Fruit fly (Drosophila melanogaster) whole organism, embryonic: ENCODE data around the gene Tep4.
A peak's percentile ranks its signal among the peaks of the same experiment; 100 is the strongest.

Source experiments
- Awh ChIP-seq: fragments of 200-800 bp; sonication (Bioruptor generic); IDR thresholded peaks from 2 replicates; pipeline ENCODE4, ENCODE4 v1.3.6; 2022; ENCODE audit warnings: missing biosample characterization, missing genetic modification characterization
- B-H2 ChIP-seq: fragments of 200-800 bp; sonication (Bioruptor generic); optimal IDR thresholded peaks from 2 replicates; lab custom pipeline; 2018; ENCODE audit warnings: missing biosample characterization, mild to moderate bottlenecking, missing genetic modification characterization
- CG12942 ChIP-seq: fragments of 200-800 bp; sonication (Bioruptor generic); optimal IDR thresholded peaks from 3 replicates; lab custom pipeline; 2016; ENCODE audit warnings: missing biosample characterization, missing genetic modification characterization
- CG14014 ChIP-seq: fragments of 200-800 bp; sonication (Bioruptor generic); IDR thresholded peaks from 2 replicates; pipeline ENCODE4 v1.3.6; 2022; ENCODE audit warnings: missing biosample characterization, missing genetic modification characterization
- CG15479 ChIP-seq: fragments of 200-800 bp; sonication (Bioruptor generic); optimal IDR thresholded peaks from 3 replicates; lab custom pipeline; 2019; ENCODE audit warnings: missing biosample characterization, mild to moderate bottlenecking, missing genetic modification characterization, moderate library complexity
- CG17912 ChIP-seq: fragments of 200-800 bp; sonication (Bioruptor generic); optimal IDR thresholded peaks from 2 replicates; lab custom pipeline; 2018; ENCODE audit warnings: missing biosample characterization, mild to moderate bottlenecking, missing genetic modification characterization
- CG18619 ChIP-seq: fragments of 200-800 bp; sonication (Bioruptor generic); optimal IDR thresholded peaks from 3 replicates; lab custom pipeline; 2017; ENCODE audit warnings: missing biosample characterization, mild to moderate bottlenecking, missing genetic modification characterization
- CG2678 ChIP-seq: fragments of 200-800 bp; sonication (Bioruptor generic); optimal IDR thresholded peaks from 3 replicates; lab custom pipeline; 2019; ENCODE audit warnings: missing biosample characterization, mild to moderate bottlenecking, missing genetic modification characterization, moderate library complexity
- CG30020 ChIP-seq: fragments of 200-800 bp; optimal IDR thresholded peaks from 2 replicates; lab custom pipeline; 2019; ENCODE audit warnings: missing biosample characterization, mild to moderate bottlenecking, missing genetic modification characterization, moderate library complexity
- CG32767 ChIP-seq: fragments of 200-800 bp; sonication (Bioruptor generic); IDR thresholded peaks from 2 replicates; pipeline ENCODE4 v1.3.6; 2022; ENCODE audit warnings: missing biosample characterization, missing genetic modification characterization
- CG3838 ChIP-seq: fragments of 200-800 bp; sonication (Bioruptor generic); optimal IDR thresholded peaks from 3 replicates; lab custom pipeline; 2016; ENCODE audit warnings: missing biosample characterization, missing genetic modification characterization
- CG42726 ChIP-seq: fragments of 200-800 bp; sonication (Bioruptor generic); IDR thresholded peaks from 2 replicates; pipeline ENCODE4 v1.3.6; 2022; ENCODE audit warnings: missing biosample characterization, missing genetic modification characterization; ENCODE audit not compliant: partially characterized antibody
- CG5180 ChIP-seq: fragments of 200-800 bp; sonication (Bioruptor generic); optimal IDR thresholded peaks from 3 replicates; lab custom pipeline; 2017; ENCODE audit warnings: missing biosample characterization, missing genetic modification characterization, mild to moderate bottlenecking, moderate library complexity, missing genetic modification reagents
- CG6272 ChIP-seq: fragments of 200-800 bp; sonication (Bioruptor generic); IDR thresholded peaks from 2 replicates; pipeline ENCODE4 v1.3.6; 2022; ENCODE audit warnings: missing biosample characterization, missing genetic modification characterization
- CG6765 ChIP-seq: fragments of 200-800 bp; sonication (Bioruptor generic); optimal IDR thresholded peaks from 3 replicates; lab custom pipeline; 2017; ENCODE audit warnings: missing biosample characterization, mild to moderate bottlenecking, missing genetic modification characterization
- CG7372 ChIP-seq: fragments of 200-800 bp; sonication (Bioruptor generic); IDR thresholded peaks from 2 replicates; pipeline ENCODE4 v1.3.6; 2022; ENCODE audit warnings: missing biosample characterization, missing genetic modification characterization
- CG7556 ChIP-seq: fragments of 200-800 bp; sonication (Bioruptor generic); optimal IDR thresholded peaks from 2 replicates; lab custom pipeline; 2017; ENCODE audit warnings: missing biosample characterization, mild to moderate bottlenecking, missing genetic modification characterization
- CG8765 ChIP-seq: fragments of 200-800 bp; sonication (Bioruptor generic); IDR thresholded peaks from 2 replicates; pipeline ENCODE4 v1.3.6; 2022; ENCODE audit warnings: missing biosample characterization, missing genetic modification characterization
- CG9932 ChIP-seq: fragments of 200-800 bp; sonication (Bioruptor generic); IDR thresholded peaks from 2 replicates; pipeline ENCODE4 v1.3.6; 2022; ENCODE audit warnings: missing biosample characterization, missing genetic modification characterization
- Camta ChIP-seq: fragments of 200-800 bp; sonication (Bioruptor generic); optimal IDR thresholded peaks from 2 replicates; lab custom pipeline; 2016; ENCODE audit warnings: missing biosample characterization, missing genetic modification characterization
- Dad ChIP-seq: fragments of 200-800 bp; sonication (Bioruptor generic); optimal IDR thresholded peaks from 3 replicates; lab custom pipeline; 2016; ENCODE audit warnings: missing biosample characterization, missing genetic modification characterization
- Dek ChIP-seq: fragments of 200-800 bp; sonication (Bioruptor generic); optimal IDR thresholded peaks from 3 replicates; lab custom pipeline; 2019; ENCODE audit warnings: missing biosample characterization, mild to moderate bottlenecking, missing genetic modification characterization, moderate library complexity
- ERR ChIP-seq: fragments of 200-800 bp; sonication (Bioruptor generic); optimal IDR thresholded peaks from 2 replicates; lab custom pipeline; 2016; ENCODE audit warnings: missing biosample characterization, missing genetic modification characterization
- Mes4 ChIP-seq: fragments of 200-800 bp; sonication (Bioruptor generic); optimal IDR thresholded peaks from 2 replicates; lab custom pipeline; 2016; ENCODE audit warnings: missing biosample characterization, missing genetic modification characterization
- NC2α ChIP-seq: fragments of 200-800 bp; sonication (Bioruptor generic); optimal IDR thresholded peaks from 2 replicates; lab custom pipeline; 2016; ENCODE audit warnings: missing biosample characterization, missing genetic modification characterization
- Nf-YC ChIP-seq: fragments of 200-800 bp; optimal IDR thresholded peaks from 3 replicates; lab custom pipeline; 2019; ENCODE audit warnings: missing biosample characterization, mild to moderate bottlenecking, missing genetic modification characterization, moderate library complexity
- Sin3A ChIP-seq: fragments of >200 bp; optimal IDR thresholded peaks from 2 replicates; lab custom pipeline; 2018
- bbx ChIP-seq: fragments of 200-800 bp; sonication (Bioruptor generic); IDR thresholded peaks from 2 replicates; pipeline ENCODE4 v1.3.6; 2022; ENCODE audit warnings: missing biosample characterization, missing genetic modification characterization; ENCODE audit not compliant: partially characterized antibody
- cad ChIP-seq: fragments of >200 bp; optimal IDR thresholded peaks from 2 replicates; lab custom pipeline; 2017; ENCODE audit warnings: missing biosample characterization, missing genetic modification characterization
- chif ChIP-seq, 2 experiments: fragments of 200-800 bp; sonication (Bioruptor generic); optimal IDR thresholded peaks; 3 replicates each; lab custom pipeline; 2016; ENCODE audit warnings: missing biosample characterization in 2 of 2, missing genetic modification characterization in 2 of 2
- chinmo ChIP-seq: fragments of 200-800 bp; sonication (Bioruptor generic); IDR thresholded peaks from 4 replicates; pipeline ENCODE4 v1.3.6; 2022; ENCODE audit warnings: missing biosample characterization, missing genetic modification characterization; ENCODE audit not compliant: partially characterized antibody
- chn ChIP-seq: fragments of 200-800 bp; sonication (Bioruptor generic); optimal IDR thresholded peaks from 2 replicates; lab custom pipeline; 2016; ENCODE audit warnings: missing biosample characterization, missing genetic modification characterization
- ci ChIP-seq: fragments of 200-800 bp; sonication (Bioruptor generic); IDR thresholded peaks from 3 replicates; pipeline ENCODE4 v1.3.6; 2022; ENCODE audit warnings: missing biosample characterization, missing genetic modification characterization
- croc ChIP-seq: fragments of 200-800 bp; sonication (Bioruptor generic); conservative IDR thresholded peaks from 3 replicates; pipeline ENCODE4 v1.3.6; 2022; ENCODE audit warnings: missing biosample characterization, missing genetic modification characterization
- dmrt11E ChIP-seq: fragments of 200-800 bp; sonication (Bioruptor generic); optimal IDR thresholded peaks from 3 replicates; lab custom pipeline; 2018; ENCODE audit warnings: missing biosample characterization, mild to moderate bottlenecking, missing genetic modification characterization, moderate library complexity
- emc ChIP-seq: fragments of 200-800 bp; sonication (Bioruptor generic); optimal IDR thresholded peaks from 2 replicates; lab custom pipeline; 2016; ENCODE audit warnings: missing biosample characterization, missing genetic modification characterization
- gcm2 ChIP-seq: fragments of 200-800 bp; sonication (Bioruptor generic); optimal IDR thresholded peaks from 2 replicates; lab custom pipeline; 2016; ENCODE audit warnings: missing biosample characterization, missing genetic modification characterization
- gfzf ChIP-seq: fragments of 200-800 bp; sonication (Bioruptor generic); optimal IDR thresholded peaks from 2 replicates; lab custom pipeline; 2016; ENCODE audit warnings: missing biosample characterization, mild to moderate bottlenecking, missing genetic modification characterization, moderate library complexity
- hbn ChIP-seq: fragments of 200-800 bp; sonication (Bioruptor generic); IDR thresholded peaks from 2 replicates; pipeline ENCODE4 v1.3.6; 2022; ENCODE audit warnings: missing biosample characterization, missing genetic modification characterization; ENCODE audit not compliant: partially characterized antibody
- jumu ChIP-seq: fragments of 200-800 bp; sonication (Bioruptor generic); optimal IDR thresholded peaks from 3 replicates; lab custom pipeline; 2016; ENCODE audit warnings: missing biosample characterization, missing genetic modification characterization
- kay ChIP-seq: fragments of 200-800 bp; sonication (Bioruptor generic); optimal IDR thresholded peaks from 2 replicates; lab custom pipeline; 2016; ENCODE audit warnings: missing biosample characterization, missing genetic modification characterization
- lbe ChIP-seq: fragments of 200-800 bp; sonication (Bioruptor generic); optimal IDR thresholded peaks from 2 replicates; lab custom pipeline; 2016; ENCODE audit warnings: missing biosample characterization, mild to moderate bottlenecking, missing genetic modification characterization
- mam ChIP-seq: fragments of 200-800 bp; sonication (Bioruptor generic); optimal IDR thresholded peaks from 3 replicates; lab custom pipeline; 2016; ENCODE audit warnings: missing biosample characterization, missing genetic modification characterization
- mirr ChIP-seq: fragments of 200-800 bp; sonication (Bioruptor generic); optimal IDR thresholded peaks from 3 replicates; lab custom pipeline; 2018; ENCODE audit warnings: missing biosample characterization, mild to moderate bottlenecking, missing genetic modification characterization
- nerfin-2 ChIP-seq: fragments of 200-800 bp; sonication (Bioruptor generic); IDR thresholded peaks from 2 replicates; pipeline ENCODE4 v1.3.6; 2022; ENCODE audit warnings: missing biosample characterization, missing genetic modification characterization; ENCODE audit not compliant: partially characterized antibody
- phol ChIP-seq: fragments of 200-800 bp; sonication (Bioruptor generic); optimal IDR thresholded peaks from 3 replicates; lab custom pipeline; 2018; ENCODE audit warnings: missing biosample characterization, mild to moderate bottlenecking, missing genetic modification characterization, moderate library complexity
- sens ChIP-seq: fragments of 200-800 bp; sonication (Bioruptor generic); peaks from one replicate; lab custom pipeline; 2016; ENCODE audit warnings: missing biosample characterization, missing genetic modification characterization
- slbo ChIP-seq: fragments of 200-800 bp; sonication (Bioruptor generic); IDR thresholded peaks from 2 replicates; pipeline ENCODE4 v1.3.6; 2022; ENCODE audit warnings: missing biosample characterization, missing genetic modification characterization
- toy ChIP-seq: fragments of 200-800 bp; sonication (Bioruptor generic); IDR thresholded peaks from 2 replicates; pipeline ENCODE4 v1.3.6; 2022; ENCODE audit warnings: missing biosample characterization, missing genetic modification characterization
- wdn ChIP-seq: fragments of 200-800 bp; sonication (Bioruptor generic); IDR thresholded peaks from 2 replicates; pipeline ENCODE4 v1.3.6; 2022; ENCODE audit warnings: missing biosample characterization, missing genetic modification characterization

Tep4 gene

DNA sequence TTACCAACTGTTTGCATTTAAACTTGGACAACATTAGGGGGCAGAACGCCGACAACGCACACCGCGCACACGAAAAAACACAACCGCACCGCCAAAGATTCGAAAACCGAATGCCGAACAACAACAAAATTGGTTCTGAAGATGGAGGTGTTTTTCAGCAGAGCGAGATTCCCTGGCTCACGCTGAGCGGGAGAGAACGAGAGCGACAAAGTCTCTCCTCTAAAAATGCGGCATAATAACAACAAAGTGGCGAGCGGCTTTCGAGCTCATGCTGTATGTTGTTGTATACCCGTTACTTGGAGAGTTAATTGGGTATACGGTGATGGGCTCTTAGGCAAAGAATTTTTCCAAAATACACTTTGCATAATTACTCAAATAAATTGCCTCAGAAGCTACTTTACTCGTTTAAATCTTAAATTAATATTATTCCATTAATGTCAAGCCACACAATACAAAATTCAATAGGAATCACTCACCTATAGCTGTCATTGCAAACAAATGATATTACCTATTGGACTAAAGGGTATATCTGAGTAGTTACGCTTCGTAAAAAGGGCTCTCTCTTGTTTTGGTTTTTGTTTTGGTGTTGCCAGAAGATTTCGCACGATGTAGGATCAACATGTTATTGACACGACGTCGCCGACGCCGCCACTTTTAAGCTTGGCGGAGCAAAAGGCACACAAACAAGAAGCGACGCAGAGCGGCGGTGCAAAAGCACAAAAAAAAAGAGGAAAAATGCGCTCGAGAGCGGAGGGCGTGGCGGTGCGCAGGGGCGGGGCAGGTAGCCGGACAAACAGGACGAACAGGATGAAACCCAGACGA is 24.4 kb downstream of the Tep4 start (continued):
- peak; percentile 63 for TF ChIP-seq Camta (GFP tag; lab: Kevin White, UChicago)
- TF ChIP-seq Mes4 (GFP tag; lab: Kevin White, UChicago): no peak
- TF ChIP-seq B-H2 (GFP tag; lab: Kevin White, UChicago): no peak
- no peak for TF ChIP-seq nerfin-2 (GFP tag; lab: Robert Waterston, UW)
- no peak for TF ChIP-seq CG17912
- TF ChIP-seq CG5180 (GFP tag; lab: Kevin White, UChicago): peak; percentile 24
- peak; percentile 94 for TF ChIP-seq sens (GFP tag; lab: Kevin White, UChicago)
- no peak for TF ChIP-seq hbn (GFP tag; lab: Robert Waterston, UW)
- peak in 1 of 2 experiments; percentile 55 for TF ChIP-seq chif (GFP tag; optimal IDR thresholded peaks at IDR 0.05; lab: Kevin White, UChicago)
- TF ChIP-seq CG18619 (GFP tag; lab: Kevin White, UChicago): peak; percentile 52
- TF ChIP-seq CG9932 (GFP tag; lab: Robert Waterston, UW): peak; percentile 75
- TF ChIP-seq CG15479: no peak
- peak; percentile 46 for TF ChIP-seq Nf-YC (tag; lab: Kevin White, UChicago)
- no peak for TF ChIP-seq Sin3A (lab: Kevin White, UChicago)
- TF ChIP-seq wdn (GFP tag; lab: Robert Waterston, UW): 0 out of 2 replicates have a peak, but pooled peaks have one; percentile 13
- peak; percentile 26; the same call in 1 of the 2 replicates for TF ChIP-seq CG32767 (GFP tag; lab: Robert Waterston, UW)
- peak; percentile 29 for TF ChIP-seq mirr (GFP tag; lab: Kevin White, UChicago)
- TF ChIP-seq dmrt11E (tag; lab: Kevin White, UChicago): peak; percentile 48
- TF ChIP-seq CG7372 (GFP tag; lab: Robert Waterston, UW): 0 out of 2 replicates have a peak, but pooled peaks have one; percentile 6
- no peak for TF ChIP-seq croc (GFP tag; lab: Robert Waterston, UW)
- peak; percentile 76 for TF ChIP-seq CG7556 (GFP tag; lab: Kevin White, UChicago)
- TF ChIP-seq ci (GFP tag; lab: Robert Waterston, UW): no peak
- peak; percentile 59 for TF ChIP-seq Dek
- TF ChIP-seq Awh: no peak
- TF ChIP-seq phol (tag; lab: Kevin White, UChicago): peak; percentile 62
- peak; percentile 29 for TF ChIP-seq CG30020 (tag; lab: Kevin White, UChicago)
- peak; percentile 37 for TF ChIP-seq Dad
- peak; percentile 28 for TF ChIP-seq CG12942
- TF ChIP-seq CG6272 (GFP tag; lab: Robert Waterston, UW): no peak
- peak; percentile 73 for TF ChIP-seq mam (GFP tag; lab: Kevin White, UChicago)
- no peak for TF ChIP-seq ERR (GFP tag; lab: Kevin White, UChicago)
- no peak for TF ChIP-seq emc (GFP tag; lab: Kevin White, UChicago)
- TF ChIP-seq CG8765: peak; percentile 37; the same call in 1 of the 2 replicates
- no peak for TF ChIP-seq cad
- peak; percentile 19 for TF ChIP-seq kay
- TF ChIP-seq gfzf (GFP tag; lab: Kevin White, UChicago): no peak
- TF ChIP-seq CG42726 (GFP tag; lab: Robert Waterston, UW): peak; percentile 58
- peak; percentile 39 for TF ChIP-seq jumu (GFP tag; lab: Kevin White, UChicago)
- peak; percentile 93 for TF ChIP-seq lbe (GFP tag; lab: Kevin White, UChicago)
- peak; percentile 45 for TF ChIP-seq CG6765 (GFP tag; lab: Kevin White, UChicago)
- TF ChIP-seq CG2678: peak; percentile 85
- TF ChIP-seq NC2α: no peak
- TF ChIP-seq chn (GFP tag; lab: Kevin White, UChicago): peak; percentile 46
- no peak for TF ChIP-seq toy (GFP tag; lab: Robert Waterston, UW)
- no peak for TF ChIP-seq bbx (GFP tag; lab: Robert Waterston, UW)
- TF ChIP-seq chinmo (GFP tag; lab: Robert Waterston, UW): 0 out of 4 replicates have a peak, but pooled peaks have one; percentile 55
- TF ChIP-seq slbo (GFP tag; lab: Robert Waterston, UW): peak; percentile 68; the same call in 1 of the 2 replicates
- TF ChIP-seq CG14014 (GFP tag; lab: Robert Waterston, UW): peak; percentile 62
- no peak for TF ChIP-seq CG3838
- TF ChIP-seq gcm2 (GFP tag; lab: Kevin White, UChicago): no peak
